Worm (Caenorhabditis elegans): ENCODE results near the gene vps-11.

DNA sequence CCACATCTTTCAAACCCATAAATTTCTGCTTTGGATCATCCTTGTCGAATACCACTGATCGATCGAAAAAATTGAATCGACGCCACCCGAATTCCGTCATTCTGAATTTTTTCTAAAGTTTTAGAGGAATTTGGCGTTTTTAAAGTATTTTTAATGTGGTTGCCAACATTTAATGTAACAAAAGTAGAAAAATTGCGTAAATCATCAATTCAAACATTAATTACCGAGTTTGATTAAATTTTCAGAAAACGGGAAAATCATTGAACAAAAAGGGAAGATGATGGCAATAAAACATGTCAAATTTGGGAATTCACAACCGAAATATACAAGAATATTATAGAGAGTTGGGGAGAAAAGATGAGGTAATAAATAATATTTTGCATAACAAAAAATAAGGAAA lies at the start of gene vps-11:
- TF ChIP-seq flt-1 (GFP tag; IDR thresholded peaks at IDR 0.05), result no peak
- no peak for TF ChIP-seq ref-1 (GFP tag; conservative IDR thresholded peaks at IDR 0.05)
- TF ChIP-seq klf-2 (GFP tag; conservative IDR thresholded peaks at IDR 0.05), result no peak
